Worm (Caenorhabditis elegans): ENCODE results near the gene npr-1.
A peak's percentile ranks its signal among the peaks of the same experiment; 100 is the strongest.

The npr-1 gene

ce11 chrX:4769885-4770284 lies at the start of gene npr-1:
Gene npr-1 (minus strand): TSS chrX:4769985.
- TF ChIP-seq attf-4 (tag; optimal IDR thresholded peaks at IDR 0.05), result no peak

- TF ChIP-seq Y48G9A.11 (GFP tag; IDR thresholded peaks at IDR 0.05), result no peak
- no peak for TF ChIP-seq unc-130 (GFP tag; optimal IDR thresholded peaks at IDR 0.05)
- TF ChIP-seq arid-1 (GFP tag; conservative IDR thresholded peaks at IDR 0.05), result no peak
- no peak for TF ChIP-seq lsy-2 (tag; optimal IDR thresholded peaks at IDR 0.05)
- peak; percentile 67 for TF ChIP-seq nhr-28 (tag; optimal IDR thresholded peaks at IDR 0.05)
- TF ChIP-seq hlh-11 (tag; optimal IDR thresholded peaks at IDR 0.05), result peak; percentile 67
- TF ChIP-seq dve-1 (tag; optimal IDR thresholded peaks at IDR 0.05; ENCODE audit: insufficient read depth), result peak; percentile 70
- no peak for TF ChIP-seq set-16 (GFP tag; IDR thresholded peaks at IDR 0.05)
- TF ChIP-seq zfp-2 (tag; optimal IDR thresholded peaks at IDR 0.05), result no peak
- TF ChIP-seq unc-39 (tag; optimal IDR thresholded peaks at IDR 0.05), result no peak
- TF ChIP-seq mes-2 (tag; optimal IDR thresholded peaks at IDR 0.05; ENCODE audit: poor library complexity, severe bottlenecking), result peak; percentile 45
- TF ChIP-seq mxl-3 (GFP tag; optimal IDR thresholded peaks at IDR 0.05), result no peak
- TF ChIP-seq pqm-1 (tag; optimal IDR thresholded peaks at IDR 0.05), result peak; percentile 98
- TF ChIP-seq dmd-6 (GFP tag; IDR thresholded peaks at IDR 0.05), result peak; percentile 74
- TF ChIP-seq sdz-12 (GFP tag; optimal IDR thresholded peaks at IDR 0.05), result no peak
- TF ChIP-seq daf-16 (GFP tag; optimal IDR thresholded peaks at IDR 0.05), result peak in 1 of 2 experiments; percentile 46
- peak; percentile 98 for TF ChIP-seq daf-16 (tag; optimal IDR thresholded peaks at IDR 0.05)
- no peak for TF ChIP-seq hmg-1.1 (GFP tag; IDR thresholded peaks at IDR 0.05)
- no peak for TF ChIP-seq madf-9 (GFP tag; conservative IDR thresholded peaks at IDR 0.05)
- TF ChIP-seq php-3 (GFP tag; IDR thresholded peaks at IDR 0.05), result no peak
- TF ChIP-seq ztf-7 (tag; optimal IDR thresholded peaks at IDR 0.05), result no peak
- peak; percentile 26 for TF ChIP-seq hlh-30 (tag; optimal IDR thresholded peaks at IDR 0.05; ENCODE audit: insufficient read depth)
- TF ChIP-seq duxl-1 (tag; optimal IDR thresholded peaks at IDR 0.05; ENCODE audit: poor library complexity), result no peak
- TF ChIP-seq D1046.2 (GFP tag; IDR thresholded peaks at IDR 0.05), result no peak
- TF ChIP-seq nhr-77 (tag; optimal IDR thresholded peaks at IDR 0.05), result peak; percentile 31
These were observed 49.1 kb upstream of the npr-1 start for ce11 chrX:4818872-4819271.

ce11 chrX:4818252-4818651 lies 48.5 kb upstream of the npr-1 start, which contains the start of gene R08E3.3:
Gene R08E3.3 (plus strand): TSS chrX:4818593.
- peak; percentile 24 for TF ChIP-seq mes-2 (tag; optimal IDR thresholded peaks at IDR 0.05; ENCODE audit: poor library complexity, severe bottlenecking)
- TF ChIP-seq pqm-1 (tag; optimal IDR thresholded peaks at IDR 0.05), result no peak
- peak; percentile 56 for TF ChIP-seq dve-1 (tag; optimal IDR thresholded peaks at IDR 0.05; ENCODE audit: insufficient read depth)
- TF ChIP-seq nhr-28 (tag; optimal IDR thresholded peaks at IDR 0.05), result peak; percentile 26
- no peak for TF ChIP-seq unc-62 (GFP tag; optimal IDR thresholded peaks at IDR 0.05 in 1 of 2)
- TF ChIP-seq unc-62 (tag; optimal IDR thresholded peaks at IDR 0.05), result no peak
- TF ChIP-seq aha-1 (tag), result no peak
- no peak for TF ChIP-seq arid-1 (GFP tag; conservative IDR thresholded peaks at IDR 0.05)
- no peak for TF ChIP-seq mxl-3 (GFP tag; optimal IDR thresholded peaks at IDR 0.05)
- TF ChIP-seq zip-11 (GFP tag; IDR thresholded peaks at IDR 0.05), result no peak
- peak; percentile 72 to 98 for TF ChIP-seq lsy-2 (tag; optimal IDR thresholded peaks at IDR 0.05)
- no peak for TF ChIP-seq nhr-102 (tag; optimal IDR thresholded peaks at IDR 0.05)
- TF ChIP-seq pha-4 (GFP tag; IDR thresholded peaks at IDR 0.05), result no peak
- no peak for TF ChIP-seq pha-4 (tag; optimal IDR thresholded peaks at IDR 0.05)
- no peak for TF ChIP-seq daf-16 (GFP tag; optimal IDR thresholded peaks at IDR 0.05)
- peak; percentile 85 for TF ChIP-seq daf-16 (tag; optimal IDR thresholded peaks at IDR 0.05)
- TF ChIP-seq hmg-1.1 (GFP tag; IDR thresholded peaks at IDR 0.05), result 0 out of 2 replicates have a peak, but pooled peaks have one; percentile 30
- peak; percentile 33 for TF ChIP-seq hlh-30 (tag; optimal IDR thresholded peaks at IDR 0.05; ENCODE audit: insufficient read depth)
- TF ChIP-seq lin-15B (tag; optimal IDR thresholded peaks at IDR 0.05), result no peak
- TF ChIP-seq lin-38 (GFP tag; IDR thresholded peaks at IDR 0.05), result no peak
- TF ChIP-seq Y105C5A.15 (GFP tag; IDR thresholded peaks at IDR 0.05), result no peak
- TF ChIP-seq dmd-9 (GFP tag; IDR thresholded peaks at IDR 0.05), result no peak
- peak; percentile 39 for TF ChIP-seq mep-1 (tag; optimal IDR thresholded peaks at IDR 0.05)

Data from whole organism, L4 larva.